Fruit fly (Drosophila melanogaster): Measurements from ENCODE around the gene omd.

dm6 chr3R:13700738-13701137 is 13.7 kb upstream of the omd start, which contains the start of gene f-cup:
- TF ChIP-seq CG18619 (GFP tag; optimal IDR thresholded peaks at IDR 0.05) (no peak), CG10959 (GFP tag; IDR thresholded peaks at IDR 0.05) (no peak), Side (GFP tag; optimal IDR thresholded peaks at IDR 0.05) (no peak), dmrt11E (tag; optimal IDR thresholded peaks at IDR 0.05) (no peak)
